Comparison of ENCODE assay signal across 1 fruit fly cellular context in the genomic region with DNA sequence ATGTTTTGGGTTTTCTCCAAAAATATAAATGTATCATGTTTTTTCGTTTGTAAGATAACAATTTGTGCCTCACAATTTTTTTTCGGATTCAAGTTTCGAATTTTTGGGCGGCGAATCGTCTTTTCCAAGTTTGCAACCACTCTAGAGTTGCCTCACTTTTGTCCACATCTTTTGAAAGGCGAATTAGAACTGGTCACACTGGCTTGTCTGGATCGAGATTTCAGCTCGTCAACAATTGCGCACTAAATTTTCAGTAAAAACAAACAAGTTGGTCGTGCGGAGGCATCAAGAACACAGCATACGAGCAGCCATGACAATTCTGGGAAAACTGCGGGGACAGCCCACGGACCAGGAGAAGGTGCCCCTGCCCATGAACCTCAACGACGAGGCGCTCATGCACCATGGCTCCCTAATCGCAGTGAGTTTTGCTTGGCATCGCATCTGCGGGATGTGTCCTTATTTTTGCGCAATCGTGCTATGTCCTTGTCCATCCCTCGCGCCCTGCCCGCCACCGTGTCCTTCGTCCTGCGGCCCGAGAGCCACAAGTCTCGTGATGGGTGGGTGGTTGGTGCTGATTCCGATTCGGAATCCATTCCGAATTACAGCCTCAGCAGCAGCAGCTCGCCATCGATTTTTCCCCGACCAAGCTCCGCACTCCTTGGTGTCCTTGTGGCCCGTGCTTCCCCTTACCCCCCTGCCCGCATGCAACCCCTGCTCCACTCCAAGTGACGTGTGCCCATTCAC.
TF ChIP-seq lines count a peak whose summit lies in the region.

TSS of gene CG3662 (plus strand) at position 48 of the 744 bp plus-strand sequence.

TF ChIP-seq in whole organism, embryonic, 481 proteins besides CTCF, POLR2A, EP300 and RAD21 (continued from another document and continues in another):
- TF ChIP-seq HLH54F (GFP tag; optimal IDR thresholded peaks at IDR 0.05; lab: Kevin White, UChicago) (no peak), CG13894 (tag; optimal IDR thresholded peaks at IDR 0.05; lab: Kevin White, UChicago) (peak; percentile 40), bowl (GFP tag; IDR thresholded peaks at IDR 0.05; lab: Robert Waterston, UW) (no peak), CG9727 (GFP tag; optimal IDR thresholded peaks at IDR 0.05; lab: Kevin White, UChicago) (no peak), CG18764 (GFP tag; optimal IDR thresholded peaks at IDR 0.05; lab: Kevin White, UChicago) (peak; percentile 0), CG9797 (GFP tag; optimal IDR thresholded peaks at IDR 0.05; lab: Kevin White, UChicago) (peak; percentile 89), kni (GFP tag; optimal IDR thresholded peaks at IDR 0.05; lab: Kevin White, UChicago) (no peak), Gsc (GFP tag; IDR thresholded peaks at IDR 0.05; lab: Robert Waterston, UW) (no peak), CG2120 (GFP tag; optimal IDR thresholded peaks at IDR 0.05; lab: Kevin White, UChicago) (peak; percentile 31), CG1233 (GFP tag; optimal IDR thresholded peaks at IDR 0.05; lab: Kevin White, UChicago) (no peak), z (GFP tag; IDR thresholded peaks at IDR 0.05; lab: Robert Waterston, UW) (no peak), CG7556 (GFP tag; optimal IDR thresholded peaks at IDR 0.05; lab: Kevin White, UChicago) (no peak), CG15073 (GFP tag; optimal IDR thresholded peaks at IDR 0.05; lab: Kevin White, UChicago) (no peak), CG10267 (tag; optimal IDR thresholded peaks at IDR 0.05; lab: Kevin White, UChicago) (peak; percentile 55), az2 (GFP tag; optimal IDR thresholded peaks at IDR 0.05; lab: Kevin White, UChicago) (no peak), CG6765 (GFP tag; optimal IDR thresholded peaks at IDR 0.05; lab: Kevin White, UChicago) (no peak), Opbp (GFP tag; IDR thresholded peaks at IDR 0.05; lab: Robert Waterston, UW; ENCODE audit: partially characterized antibody) (peak; percentile 64; the same call in 2 of the 3 replicates), seq (GFP tag; IDR thresholded peaks at IDR 0.05; lab: Robert Waterston, UW) (no peak), CG1602 (GFP tag; optimal IDR thresholded peaks at IDR 0.05; lab: Kevin White, UChicago) (no peak), jumu (GFP tag; optimal IDR thresholded peaks at IDR 0.05; lab: Kevin White, UChicago) (no peak), sens (GFP tag; lab: Kevin White, UChicago) (peak; percentile 62), dysf (GFP tag; IDR thresholded peaks at IDR 0.05; lab: Robert Waterston, UW) (no peak), Rfx (GFP tag; IDR thresholded peaks at IDR 0.05; lab: Robert Waterston, UW) (no peak), CG15696 (tag; optimal IDR thresholded peaks at IDR 0.05; lab: Kevin White, UChicago) (no peak), Doc3 (GFP tag; IDR thresholded peaks at IDR 0.05; lab: Robert Waterston, UW; ENCODE audit: partially characterized antibody) (no peak), CrebB (tag; optimal IDR thresholded peaks at IDR 0.05; lab: Kevin White, UChicago) (no peak), CG8290 (GFP tag; optimal IDR thresholded peaks at IDR 0.05; lab: Kevin White, UChicago) (no peak), CG8290 (tag; optimal IDR thresholded peaks at IDR 0.05; lab: Kevin White, UChicago) (no peak), CG9876 (GFP tag; optimal IDR thresholded peaks at IDR 0.05; lab: Kevin White, UChicago) (no peak), CG17568 (GFP tag; optimal IDR thresholded peaks at IDR 0.05; lab: Kevin White, UChicago) (no peak), pnt (GFP tag; optimal IDR thresholded peaks at IDR 0.05; lab: Kevin White, UChicago) (no peak), Ptx1 (GFP tag; IDR thresholded peaks at IDR 0.05; lab: Robert Waterston, UW) (no peak), CG5245 (GFP tag; optimal IDR thresholded peaks at IDR 0.05; lab: Kevin White, UChicago) (no peak), yki (optimal IDR thresholded peaks at IDR 0.05; lab: Kevin White, UChicago) (no peak), oc (tag; optimal IDR thresholded peaks at IDR 0.05; lab: Kevin White, UChicago) (no peak), danr (GFP tag; IDR thresholded peaks at IDR 0.05; lab: Robert Waterston, UW) (no peak), CG15479 (GFP tag; optimal IDR thresholded peaks at IDR 0.05; lab: Kevin White, UChicago) (peak; percentile 81), nom (GFP tag; optimal IDR thresholded peaks at IDR 0.05; lab: Kevin White, UChicago) (no peak), E2f1 (GFP tag; IDR thresholded peaks at IDR 0.05; lab: Robert Waterston, UW) (no peak), CG16779 (GFP tag; IDR thresholded peaks at IDR 0.05; lab: Robert Waterston, UW) (no peak), CG8765 (GFP tag; IDR thresholded peaks at IDR 0.05; lab: Robert Waterston, UW) (no peak), Lpt (GFP tag; optimal IDR thresholded peaks at IDR 0.05; lab: Kevin White, UChicago) (no peak), CG18262 (tag; optimal IDR thresholded peaks at IDR 0.05; lab: Kevin White, UChicago) (no peak), grn (GFP tag; optimal IDR thresholded peaks at IDR 0.05; lab: Kevin White, UChicago) (peak; percentile 18), Taf1 (GFP tag; IDR thresholded peaks at IDR 0.05; lab: Robert Waterston, UW) (no peak), Xrp1 (GFP tag; IDR thresholded peaks at IDR 0.05; lab: Robert Waterston, UW) (no peak), ab (GFP tag; optimal IDR thresholded peaks at IDR 0.05; lab: Kevin White, UChicago) (no peak), CG34224 (GFP tag; IDR thresholded peaks at IDR 0.05; lab: Robert Waterston, UW; ENCODE audit: partially characterized antibody) (no peak), en (GFP tag; optimal IDR thresholded peaks at IDR 0.05; lab: Kevin White, UChicago) (no peak), CG11695 (GFP tag; IDR thresholded peaks at IDR 0.05; lab: Robert Waterston, UW) (no peak), Eip74EF (GFP tag; optimal IDR thresholded peaks at IDR 0.05; lab: Kevin White, UChicago) (no peak), CG18619 (GFP tag; optimal IDR thresholded peaks at IDR 0.05; lab: Kevin White, UChicago) (no peak), CG14860 (GFP tag; IDR thresholded peaks at IDR 0.05; lab: Robert Waterston, UW; ENCODE audit: partially characterized antibody) (no peak), tna (GFP tag; IDR thresholded peaks at IDR 0.05; lab: Robert Waterston, UW; ENCODE audit: partially characterized antibody) (peak; percentile 10; the same call in 1 of the 2 replicates), ATbp (GFP tag; optimal IDR thresholded peaks at IDR 0.05; lab: Kevin White, UChicago) (no peak), gsb-n (tag; optimal IDR thresholded peaks at IDR 0.05; lab: Kevin White, UChicago) (no peak), Gug (GFP tag; IDR thresholded peaks at IDR 0.05; lab: Robert Waterston, UW) (no peak), twi (tag; optimal IDR thresholded peaks at IDR 0.05; lab: Kevin White, UChicago) (peak; percentile 5), CG16815 (GFP tag; optimal IDR thresholded peaks at IDR 0.05; lab: Kevin White, UChicago) (no peak), CG13775 (GFP tag; optimal IDR thresholded peaks at IDR 0.05; lab: Kevin White, UChicago) (no peak), sisA (GFP tag; IDR thresholded peaks at IDR 0.05; lab: Robert Waterston, UW) (no peak), Myb (GFP tag; optimal IDR thresholded peaks at IDR 0.05; lab: Kevin White, UChicago) (peak; percentile 93), sug (tag; optimal IDR thresholded peaks at IDR 0.05; lab: Kevin White, UChicago) (peak; percentile 36), lilli (GFP tag; optimal IDR thresholded peaks at IDR 0.05; lab: Kevin White, UChicago) (no peak), gem (tag; optimal IDR thresholded peaks at IDR 0.05; lab: Kevin White, UChicago) (no peak), caup (GFP tag; optimal IDR thresholded peaks at IDR 0.05; lab: Kevin White, UChicago; ENCODE audit: severe bottlenecking) (peak; percentile 18), row (GFP tag; IDR thresholded peaks at IDR 0.05; lab: Robert Waterston, UW) (no peak), CG12659 (GFP tag; optimal IDR thresholded peaks at IDR 0.05; lab: Kevin White, UChicago) (peak; percentile 57), CG6813 (GFP tag; optimal IDR thresholded peaks at IDR 0.05; lab: Kevin White, UChicago) (no peak), gce (GFP tag; IDR thresholded peaks at IDR 0.05; lab: Robert Waterston, UW) (no peak), CG14014 (GFP tag; IDR thresholded peaks at IDR 0.05; lab: Robert Waterston, UW) (no peak), Mad (GFP tag; optimal IDR thresholded peaks at IDR 0.05; lab: Kevin White, UChicago) (no peak), CG3407 (GFP tag; optimal IDR thresholded peaks at IDR 0.05; lab: Kevin White, UChicago) (no peak), mam (GFP tag; optimal IDR thresholded peaks at IDR 0.05; lab: Kevin White, UChicago) (no peak), CG4282 (GFP tag; optimal IDR thresholded peaks at IDR 0.05; lab: Kevin White, UChicago) (no peak), toy (GFP tag; IDR thresholded peaks at IDR 0.05; lab: Robert Waterston, UW) (no peak), CG5953 (GFP tag; IDR thresholded peaks at IDR 0.05; lab: Robert Waterston, UW) (no peak), CG33213 (GFP tag; optimal IDR thresholded peaks at IDR 0.05; lab: Kevin White, UChicago) (peak; percentile 22), Atf-2 (GFP tag; optimal IDR thresholded peaks at IDR 0.05; lab: Kevin White, UChicago) (no peak), nau (GFP tag; optimal IDR thresholded peaks at IDR 0.05; lab: Kevin White, UChicago) (no peak), lbe (GFP tag; optimal IDR thresholded peaks at IDR 0.05; lab: Kevin White, UChicago) (no peak), CG31365 (tag; optimal IDR thresholded peaks at IDR 0.05; lab: Kevin White, UChicago) (no peak), Aef1 (GFP tag; IDR thresholded peaks at IDR 0.05; lab: Robert Waterston, UW) (no peak), Meics (GFP tag; optimal IDR thresholded peaks at IDR 0.05; lab: Kevin White, UChicago) (no peak), nmo (GFP tag; optimal IDR thresholded peaks at IDR 0.05; lab: Kevin White, UChicago) (peak; percentile 17), CG10543 (GFP tag; optimal IDR thresholded peaks at IDR 0.05; lab: Kevin White, UChicago) (no peak), Pdp1 (GFP tag; optimal IDR thresholded peaks at IDR 0.05; lab: Kevin White, UChicago) (peak in 1 of 2 experiments; percentile 44), tgo (GFP tag; IDR thresholded peaks at IDR 0.05; lab: Robert Waterston, UW) (no peak), CG13287 (GFP tag; IDR thresholded peaks at IDR 0.05; lab: Robert Waterston, UW; ENCODE audit: partially characterized antibody) (peak; percentile 46), CG42726 (GFP tag; IDR thresholded peaks at IDR 0.05; lab: Robert Waterston, UW; ENCODE audit: partially characterized antibody) (peak; percentile 49; the same call in 1 of the 2 replicates), Dll (GFP tag; IDR thresholded peaks at IDR 0.05; lab: Robert Waterston, UW; ENCODE audit: partially characterized antibody) (peak; percentile 49; the same call in 2 of the 4 replicates), Adf1 (GFP tag; IDR thresholded peaks at IDR 0.05; lab: Robert Waterston, UW) (no peak), CG6689 (GFP tag; IDR thresholded peaks at IDR 0.05; lab: Robert Waterston, UW) (no peak), Neu2 (GFP tag; optimal IDR thresholded peaks at IDR 0.05; lab: Kevin White, UChicago; ENCODE audit: borderline replicate concordance) (no peak), hkb (optimal IDR thresholded peaks at IDR 0.05; lab: Kevin White, UChicago) (no peak), hkb (GFP tag; IDR thresholded peaks at IDR 0.05; lab: Robert Waterston, UW) (no peak; the same call in 1 of the 2 replicates), dati (GFP tag; IDR thresholded peaks at IDR 0.05; lab: Robert Waterston, UW) (no peak), zen (tag; optimal IDR thresholded peaks at IDR 0.05; lab: Kevin White, UChicago) (no peak), fu2 (GFP tag; optimal IDR thresholded peaks at IDR 0.05; lab: Kevin White, UChicago) (no peak), CG2116 (GFP tag; optimal IDR thresholded peaks at IDR 0.05; lab: Kevin White, UChicago) (peak; percentile 65), CG6683 (GFP tag; optimal IDR thresholded peaks at IDR 0.05; lab: Kevin White, UChicago) (no peak), bab2 (GFP tag; optimal IDR thresholded peaks at IDR 0.05; lab: Kevin White, UChicago) (no peak), cad (GFP tag; optimal IDR thresholded peaks at IDR 0.05; lab: Kevin White, UChicago) (no peak), crol (GFP tag; IDR thresholded peaks at IDR 0.05; lab: Robert Waterston, UW) (peak; percentile 87), gro (GFP tag; optimal IDR thresholded peaks at IDR 0.05; lab: Kevin White, UChicago) (peak; percentile 33), Rx (GFP tag; IDR thresholded peaks at IDR 0.05; lab: Robert Waterston, UW) (no peak), tio (GFP tag; optimal IDR thresholded peaks at IDR 0.05; lab: Kevin White, UChicago) (no peak), h (optimal IDR thresholded peaks at IDR 0.05; lab: Kevin White, UChicago) (no peak), lab (GFP tag; optimal IDR thresholded peaks at IDR 0.05; lab: Kevin White, UChicago) (no peak), CG10462 (GFP tag; optimal IDR thresholded peaks at IDR 0.05; lab: Kevin White, UChicago) (no peak), Mes4 (GFP tag; optimal IDR thresholded peaks at IDR 0.05; lab: Kevin White, UChicago) (no peak), kay (GFP tag; optimal IDR thresholded peaks at IDR 0.05; lab: Kevin White, UChicago) (no peak), her (GFP tag; optimal IDR thresholded peaks at IDR 0.05; lab: Kevin White, UChicago) (peak; percentile 60), CG9437 (GFP tag; optimal IDR thresholded peaks at IDR 0.05; lab: Kevin White, UChicago) (no peak), D19A (tag; optimal IDR thresholded peaks at IDR 0.05; lab: Kevin White, UChicago) (no peak), Hr78 (GFP tag; optimal IDR thresholded peaks at IDR 0.05; lab: Kevin White, UChicago) (no peak), CG17385 (GFP tag; optimal IDR thresholded peaks at IDR 0.05; lab: Kevin White, UChicago) (no peak), CG11560 (tag; IDR thresholded peaks at IDR 0.05; lab: Robert Waterston, UW) (no peak), Usf (GFP tag; optimal IDR thresholded peaks at IDR 0.05; lab: Kevin White, UChicago) (no peak), Hand (GFP tag; optimal IDR thresholded peaks at IDR 0.05; lab: Kevin White, UChicago) (no peak), CG12391 (tag; optimal IDR thresholded peaks at IDR 0.05; lab: Kevin White, UChicago) (peak; percentile 17), CG17359 (tag; optimal IDR thresholded peaks at IDR 0.05; lab: Kevin White, UChicago) (no peak), CG9215 (GFP tag; IDR thresholded peaks at IDR 0.05; lab: Robert Waterston, UW) (no peak), sob (GFP tag; IDR thresholded peaks at IDR 0.05; lab: Robert Waterston, UW) (no peak), CG2712 (tag; optimal IDR thresholded peaks at IDR 0.05; lab: Kevin White, UChicago) (peak; percentile 29), sr (GFP tag; IDR thresholded peaks at IDR 0.05; lab: Robert Waterston, UW) (no peak), CG12744 (GFP tag; optimal IDR thresholded peaks at IDR 0.05; lab: Kevin White, UChicago) (no peak), maf-S (GFP tag; optimal IDR thresholded peaks at IDR 0.05; lab: Kevin White, UChicago) (no peak)
